Worm (Caenorhabditis elegans): ENCODE measurements around the gene dlc-2.
A peak's percentile ranks its signal among the peaks of the same experiment; 100 is the strongest.

Gene dlc-2

ce11 chrIV:12114498-12114897, 3.1 kb upstream of the dlc-2 start:
- TF ChIP-seq B0336.3 (GFP tag; IDR thresholded peaks at IDR 0.05) = no peak
- TF ChIP-seq ets-4 (GFP tag; optimal IDR thresholded peaks at IDR 0.05) = no peak
- TF ChIP-seq ztf-3 (GFP tag; optimal IDR thresholded peaks at IDR 0.05) = no peak
- no peak for TF ChIP-seq F49E8.2 (tag; optimal IDR thresholded peaks at IDR 0.05; ENCODE audit: insufficient read depth)
- TF ChIP-seq madf-10 (tag; optimal IDR thresholded peaks at IDR 0.05) = no peak
- TF ChIP-seq F57A8.1 (GFP tag; optimal IDR thresholded peaks at IDR 0.05) = no peak
- 0 out of 2 replicates have a peak, but pooled peaks have one; percentile 23 for TF ChIP-seq cebp-2 (GFP tag; IDR thresholded peaks at IDR 0.05)
- peak; percentile 66 for TF ChIP-seq hmg-1.2 (GFP tag; IDR thresholded peaks at IDR 0.05)
- TF ChIP-seq F10E7.11 (tag; optimal IDR thresholded peaks at IDR 0.05) = no peak
- TF ChIP-seq F22D6.2 (tag; optimal IDR thresholded peaks at IDR 0.05) = no peak

ce11 chrIV:12113056-12113455, 1.7 kb upstream of the dlc-2 start:
- TF ChIP-seq unc-130 (GFP tag; optimal IDR thresholded peaks at IDR 0.05) (no peak), lin-35 (GFP tag; optimal IDR thresholded peaks at IDR 0.05) (no peak), unc-62 (GFP tag; optimal IDR thresholded peaks at IDR 0.05) (no peak), zfh-2 (GFP tag; conservative IDR thresholded peaks at IDR 0.05) (no peak), repo-1 (tag; optimal IDR thresholded peaks at IDR 0.05) (no peak)

- no peak for TF ChIP-seq C06A6.2 (GFP tag; conservative IDR thresholded peaks at IDR 0.05)
- no peak for TF ChIP-seq Y53F4B.3 (GFP tag; IDR thresholded peaks at IDR 0.05)
- no peak for TF ChIP-seq tlf-1 (GFP tag; optimal IDR thresholded peaks at IDR 0.05)
- TF ChIP-seq ceh-58 (GFP tag; IDR thresholded peaks at IDR 0.05) = no peak
- no peak for TF ChIP-seq ceh-91 (GFP tag; IDR thresholded peaks at IDR 0.05)
- no peak for TF ChIP-seq ceh-40 (GFP tag; IDR thresholded peaks at IDR 0.05)
- no peak for TF ChIP-seq pha-4 (tag; optimal IDR thresholded peaks at IDR 0.05)
- no peak for TF ChIP-seq madf-8 (GFP tag; conservative IDR thresholded peaks at IDR 0.05)
- TF ChIP-seq lin-26 (GFP tag; IDR thresholded peaks at IDR 0.05) = no peak
- TF ChIP-seq sea-2 (GFP tag; IDR thresholded peaks at IDR 0.05) = no peak
- no peak for TF ChIP-seq xnd-1 (tag; optimal IDR thresholded peaks at IDR 0.05)
- no peak for TF ChIP-seq nfya-2 (GFP tag; IDR thresholded peaks at IDR 0.05)
Observed at ce11 chrIV:12110339-12110738, 1.0 kb downstream of the dlc-2 start, which contains the start of gene col-129. Gene col-129 (minus strand): TSS chrIV:12110439.

- TF ChIP-seq sptf-2 (GFP tag; optimal IDR thresholded peaks at IDR 0.05) = no peak
- no peak for TF ChIP-seq zim-3 (tag; optimal IDR thresholded peaks at IDR 0.05)
- peak; percentile 34 for TF ChIP-seq lin-40 (tag; optimal IDR thresholded peaks at IDR 0.05)
- TF ChIP-seq cebp-1 (GFP tag; IDR thresholded peaks at IDR 0.05) = no peak
- no peak for TF ChIP-seq cebp-1 (tag; optimal IDR thresholded peaks at IDR 0.05)
- no peak for TF ChIP-seq nfya-2 (GFP tag; IDR thresholded peaks at IDR 0.05)
- no peak for TF ChIP-seq ztf-25 (GFP tag; IDR thresholded peaks at IDR 0.05)
- TF ChIP-seq Y56A3A.18 (GFP tag; IDR thresholded peaks at IDR 0.05) = no peak
- no peak for TF ChIP-seq efl-1 (GFP tag; optimal IDR thresholded peaks at IDR 0.05)
- no peak for TF ChIP-seq mcd-1 (GFP tag; IDR thresholded peaks at IDR 0.05)
Observed at ce11 chrIV:12109743-12110142, 1.6 kb downstream of the dlc-2 start.

Measured in whole organism, young adult.